Worm (Caenorhabditis elegans) whole organism, L4/young adult: ENCODE data around the gene F13B12.4.

Experiments used
- W03F9.2 ChIP-seq: fragments of 150-350 bp; optimal IDR thresholded peaks from 2 replicates; lab custom pipeline; 2014; ENCODE audit warnings: missing biosample characterization, missing genetic modification characterization
- dao-5 ChIP-seq: sonication (generic microtip); optimal IDR thresholded peaks from 2 replicates; lab custom pipeline; 2016; ENCODE audit warnings: missing genotype, missing genetic modification characterization, moderate library complexity, missing compliant biosample characterization
- him-1 ChIP-seq: sonication (generic microtip); optimal IDR thresholded peaks from 2 replicates; lab custom pipeline; 2016; ENCODE audit warnings: missing genotype, missing genetic modification reagents, missing genetic modification characterization, missing compliant biosample characterization

DNA sequence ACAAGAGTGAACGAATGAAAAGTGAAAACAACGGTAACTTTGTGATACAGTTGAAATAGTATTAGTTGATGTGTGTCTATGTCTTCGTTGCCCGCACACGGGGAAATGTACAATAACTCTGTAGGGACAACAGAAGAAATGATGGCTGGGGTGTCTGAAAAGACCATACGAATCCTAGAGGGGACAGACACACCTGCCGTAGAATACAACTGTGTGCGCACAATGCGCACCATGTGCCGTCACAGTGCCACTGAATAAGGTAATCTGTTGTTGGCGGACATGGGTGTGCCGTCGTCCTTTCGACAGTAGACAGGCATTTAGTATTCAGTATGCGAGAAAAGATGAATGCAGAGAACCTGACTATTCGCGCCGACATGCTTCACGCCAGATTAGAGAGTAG is 28.4 kb downstream of the F13B12.4 start:
- no peak for TF ChIP-seq him-1
- no peak for TF ChIP-seq dao-5 (tag; lab: Kevin White, UChicago)
- no peak for TF ChIP-seq W03F9.2 (tag; lab: Kevin White, UChicago)
